Fruit fly (Drosophila melanogaster): ENCODE data around the gene Ubc4.

Gene Ubc4

dm6 chr3L:9695242-9695641 is 2.9 kb upstream of the Ubc4 start:
- TF ChIP-seq Mnt (GFP tag; optimal IDR thresholded peaks at IDR 0.05) (no peak), cic (GFP tag; optimal IDR thresholded peaks at IDR 0.05) (peak; percentile 45)

- TF ChIP-seq kay (GFP tag; ENCODE audit: borderline replicate concordance) = peak; percentile 66
- TF ChIP-seq pad (GFP tag; optimal IDR thresholded peaks at IDR 0.05) = no peak
- no peak for TF ChIP-seq CG7045 (GFP tag; optimal IDR thresholded peaks at IDR 0.05)
These were observed 2.5 kb upstream of the Ubc4 start for dm6 chr3L:9695647-9696046.

dm6 chr3L:9696650-9697526 is 1.2 kb upstream of the Ubc4 start, which contains the start of gene Prps:
Gene Prps, minus strand, starts transcription at chr3L:9696700.
- no peak for TF ChIP-seq cnc (optimal IDR thresholded peaks at IDR 0.05)
- TF ChIP-seq Crg-1 (GFP tag; optimal IDR thresholded peaks at IDR 0.05) = peak; percentile 16
- peak; percentile 80 for TF ChIP-seq bab1 (GFP tag; optimal IDR thresholded peaks at IDR 0.05)
- TF ChIP-seq cic (GFP tag; optimal IDR thresholded peaks at IDR 0.05) = peak; percentile 87
- TF ChIP-seq Clk (GFP tag; optimal IDR thresholded peaks at IDR 0.05) = no peak
- peak; percentile 48 for TF ChIP-seq Mnt (GFP tag; optimal IDR thresholded peaks at IDR 0.05)
- no peak for TF ChIP-seq CG1620 (GFP tag; optimal IDR thresholded peaks at IDR 0.05)
- TF ChIP-seq CG12768 (GFP tag; optimal IDR thresholded peaks at IDR 0.05) = peak; percentile 56
- peak; percentile 51 for TF ChIP-seq CG7045 (GFP tag; optimal IDR thresholded peaks at IDR 0.05)
- peak; percentile 96 for TF ChIP-seq tj (GFP tag; optimal IDR thresholded peaks at IDR 0.05)
- peak; percentile 47 for TF ChIP-seq CG14711 (tag; optimal IDR thresholded peaks at IDR 0.05)
- peak; percentile 45 for TF ChIP-seq CG7101 (tag; optimal IDR thresholded peaks at IDR 0.05)
- peak; percentile 10 for TF ChIP-seq Hr96 (GFP tag; optimal IDR thresholded peaks at IDR 0.05)
- TF ChIP-seq pad (GFP tag; optimal IDR thresholded peaks at IDR 0.05) = peak; percentile 97
- no peak for TF ChIP-seq ovo (GFP tag; optimal IDR thresholded peaks at IDR 0.05)
- TF ChIP-seq CG33017 (tag; optimal IDR thresholded peaks at IDR 0.05) = peak; percentile 74
- peak; percentile 69 for TF ChIP-seq kay (GFP tag; ENCODE audit: borderline replicate concordance)
- no peak for TF ChIP-seq toe (GFP tag; optimal IDR thresholded peaks at IDR 0.05)

- TF ChIP-seq CG7045 (GFP tag; optimal IDR thresholded peaks at IDR 0.05) (no peak), pad (GFP tag; optimal IDR thresholded peaks at IDR 0.05) (no peak)
These were observed 631 bp upstream of the Ubc4 start for dm6 chr3L:9697527-9697883.

dm6 chr3L:9703495-9703894 is 5.4 kb downstream of the Ubc4 start, which contains the start of gene CG6761:
Gene CG6761, minus strand, starts transcription at chr3L:9703595.
- TF ChIP-seq cnc (optimal IDR thresholded peaks at IDR 0.05) = no peak

dm6 chr3L:9704162-9704748 is 6.1 kb downstream of the Ubc4 start, which contains the start of gene CG16711:
Gene CG16711, plus strand, starts transcription at chr3L:9704331.
- peak; percentile 14 for TF ChIP-seq pad (GFP tag; optimal IDR thresholded peaks at IDR 0.05)
- peak; percentile 40 for TF ChIP-seq cic (GFP tag; optimal IDR thresholded peaks at IDR 0.05)
- no peak for TF ChIP-seq cnc (optimal IDR thresholded peaks at IDR 0.05)
- peak; percentile 46 for TF ChIP-seq bab1 (GFP tag; optimal IDR thresholded peaks at IDR 0.05)
- no peak for TF ChIP-seq CG5204 (GFP tag; optimal IDR thresholded peaks at IDR 0.05)
- TF ChIP-seq CG14711 (tag; optimal IDR thresholded peaks at IDR 0.05) = no peak

- TF ChIP-seq CG33017 (tag; optimal IDR thresholded peaks at IDR 0.05) (no peak), CG7045 (GFP tag; optimal IDR thresholded peaks at IDR 0.05) (no peak), CG12768 (GFP tag; optimal IDR thresholded peaks at IDR 0.05) (no peak), Mnt (GFP tag; optimal IDR thresholded peaks at IDR 0.05) (no peak), toe (GFP tag; optimal IDR thresholded peaks at IDR 0.05) (no peak), CG1620 (GFP tag; optimal IDR thresholded peaks at IDR 0.05) (no peak), CG14711 (tag; optimal IDR thresholded peaks at IDR 0.05) (no peak), cic (GFP tag; optimal IDR thresholded peaks at IDR 0.05) (no peak), pad (GFP tag; optimal IDR thresholded peaks at IDR 0.05) (no peak), Hr96 (GFP tag; optimal IDR thresholded peaks at IDR 0.05) (no peak), CG11617 (GFP tag; optimal IDR thresholded peaks at IDR 0.05) (no peak), bab1 (GFP tag; optimal IDR thresholded peaks at IDR 0.05) (no peak), Crg-1 (GFP tag; optimal IDR thresholded peaks at IDR 0.05) (no peak)
These were observed 7.5 kb downstream of the Ubc4 start for dm6 chr3L:9705591-9705990.

dm6 chr3L:9708797-9709196 is 10.7 kb downstream of the Ubc4 start:
- TF ChIP-seq ovo (GFP tag; optimal IDR thresholded peaks at IDR 0.05) = no peak
- no peak for TF ChIP-seq Crg-1 (GFP tag; optimal IDR thresholded peaks at IDR 0.05)
- TF ChIP-seq Clk (GFP tag; optimal IDR thresholded peaks at IDR 0.05) = no peak
- no peak for TF ChIP-seq cnc (optimal IDR thresholded peaks at IDR 0.05)
- no peak for TF ChIP-seq CG33017 (tag; optimal IDR thresholded peaks at IDR 0.05)
- no peak for TF ChIP-seq CG11617 (GFP tag; optimal IDR thresholded peaks at IDR 0.05)

All from whole organism, adult.